Fruit fly (Drosophila melanogaster) whole organism, embryonic: Measurements from ENCODE around the gene Usp14.
A peak's percentile ranks its signal among the peaks of the same experiment; 100 is the strongest.

Experiments used
- Atf6 ChIP-seq: fragments of 200-800 bp; sonication (Bioruptor generic); IDR thresholded peaks from 2 replicates; pipeline ENCODE4 v1.3.6; 2022; ENCODE audit warnings: missing biosample characterization, missing genetic modification characterization
- Blimp-1 ChIP-seq: fragments of 200-800 bp; sonication (Bioruptor generic); optimal IDR thresholded peaks from 3 replicates; lab custom pipeline; 2018; ENCODE audit warnings: missing biosample characterization, missing genetic modification characterization, mild to moderate bottlenecking, moderate library complexity, missing genetic modification reagents
- CG10147 ChIP-seq: fragments of 200-800 bp; sonication (Bioruptor generic); optimal IDR thresholded peaks from 2 replicates; lab custom pipeline; 2019; ENCODE audit warnings: missing biosample characterization, mild to moderate bottlenecking, missing genetic modification characterization, moderate library complexity
- CG10959 ChIP-seq: fragments of 200-800 bp; sonication (Bioruptor generic); IDR thresholded peaks from 2 replicates; pipeline ENCODE4 v1.3.6; 2022; ENCODE audit warnings: missing biosample characterization, missing genetic modification characterization
- CG12236 ChIP-seq: fragments of 200-800 bp; sonication (Bioruptor generic); optimal IDR thresholded peaks from 2 replicates; lab custom pipeline; 2016; ENCODE audit warnings: missing biosample characterization, missing genetic modification characterization
- CG12659 ChIP-seq: fragments of 200-800 bp; sonication (Bioruptor generic); optimal IDR thresholded peaks from 3 replicates; lab custom pipeline; 2017; ENCODE audit warnings: mild to moderate bottlenecking, missing biosample characterization, missing genetic modification reagents, missing genetic modification characterization
- CG13287 ChIP-seq: fragments of 200-800 bp; sonication (Bioruptor generic); IDR thresholded peaks from 2 replicates; pipeline ENCODE4 v1.3.6; 2022; ENCODE audit warnings: missing biosample characterization, missing genetic modification characterization; ENCODE audit not compliant: partially characterized antibody
- CG13894 ChIP-seq: fragments of 200-800 bp; sonication (Bioruptor generic); optimal IDR thresholded peaks from 3 replicates; lab custom pipeline; 2018; ENCODE audit warnings: missing biosample characterization, mild to moderate bottlenecking, missing genetic modification characterization, moderate library complexity
- CG14014 ChIP-seq: fragments of 200-800 bp; sonication (Bioruptor generic); IDR thresholded peaks from 2 replicates; pipeline ENCODE4 v1.3.6; 2022; ENCODE audit warnings: missing biosample characterization, missing genetic modification characterization
- CG2116 ChIP-seq: fragments of 200-800 bp; sonication (Bioruptor generic); optimal IDR thresholded peaks from 3 replicates; lab custom pipeline; 2018; ENCODE audit warnings: missing biosample characterization, mild to moderate bottlenecking, missing genetic modification characterization
- CG2889 ChIP-seq: fragments of 200-800 bp; sonication (Bioruptor generic); IDR thresholded peaks from 3 replicates; pipeline ENCODE4 v1.3.6; 2022; ENCODE audit warnings: missing biosample characterization, missing genetic modification characterization
- CG3847 ChIP-seq: fragments of 200-800 bp; sonication (Bioruptor generic); IDR thresholded peaks from 2 replicates; pipeline ENCODE4 v1.3.6; 2022; ENCODE audit warnings: missing biosample characterization, missing genetic modification characterization
- CG5245 ChIP-seq: fragments of 200-800 bp; sonication (Bioruptor generic); optimal IDR thresholded peaks from 3 replicates; lab custom pipeline; 2016; ENCODE audit warnings: missing biosample characterization, missing genetic modification characterization
- CG5953 ChIP-seq: fragments of 200-800 bp; sonication (Bioruptor generic); IDR thresholded peaks from 2 replicates; pipeline ENCODE4 v1.3.6; 2022; ENCODE audit warnings: missing biosample characterization, missing genetic modification characterization
- CG8944 ChIP-seq: fragments of 200-800 bp; sonication (Bioruptor generic); optimal IDR thresholded peaks from 3 replicates; lab custom pipeline; 2016; ENCODE audit warnings: missing biosample characterization, missing genetic modification characterization
- D ChIP-seq, 2 experiments: fragments of 200-800 bp in 1 of 2; fragments of >200 bp in 1 of 2; sonication (Bioruptor generic) in 1 of 2; optimal IDR thresholded peaks; 2 replicates in 1 of 2; 3 replicates in 1 of 2; lab custom pipeline; 2017; ENCODE audit warnings: mild to moderate bottlenecking in 1 of 2, missing biosample characterization in 1 of 2, missing genetic modification characterization in 1 of 2, missing genetic modification reagents in 1 of 2
- Doc3 ChIP-seq: fragments of 200-800 bp; sonication (Bioruptor generic); IDR thresholded peaks from 3 replicates; pipeline ENCODE4 v1.3.6; 2022; ENCODE audit warnings: missing biosample characterization, missing genetic modification characterization; ENCODE audit not compliant: partially characterized antibody
- E2f2 ChIP-seq: fragments of 200-800 bp; sonication (Bioruptor generic); IDR thresholded peaks from 2 replicates; pipeline ENCODE4 v1.3.6; 2022; ENCODE audit warnings: missing biosample characterization, missing genetic modification characterization
- HmgD ChIP-seq: fragments of 200-800 bp; sonication (Bioruptor generic); optimal IDR thresholded peaks from 3 replicates; lab custom pipeline; 2016; ENCODE audit warnings: missing biosample characterization, missing genetic modification characterization
- Jarid2 ChIP-seq: fragments of 200-800 bp; sonication (Bioruptor generic); optimal IDR thresholded peaks from 3 replicates; lab custom pipeline; 2017; ENCODE audit warnings: mild to moderate bottlenecking, missing biosample characterization, missing genetic modification reagents, missing genetic modification characterization
- Mrtf ChIP-seq: fragments of 200-800 bp; sonication (Bioruptor generic); IDR thresholded peaks from 3 replicates; pipeline ENCODE4 v1.3.6; 2022; ENCODE audit warnings: missing biosample characterization, missing genetic modification characterization
- PHDP ChIP-seq: fragments of 200-800 bp; sonication (Bioruptor generic); optimal IDR thresholded peaks from 3 replicates; lab custom pipeline; 2018; ENCODE audit warnings: missing biosample characterization, mild to moderate bottlenecking, missing genetic modification characterization, moderate library complexity
- Pdp1 ChIP-seq, 2 experiments: fragments of 200-800 bp; sonication (Bioruptor generic); optimal IDR thresholded peaks; 3 replicates each; lab custom pipeline; 2016; ENCODE audit warnings: missing biosample characterization in 2 of 2, missing genetic modification characterization in 2 of 2, mild to moderate bottlenecking in 1 of 2, moderate library complexity in 1 of 2
- Poxn ChIP-seq: fragments of 200-800 bp; sonication (Bioruptor generic); IDR thresholded peaks from 2 replicates; pipeline ENCODE4 v1.3.6; 2022; ENCODE audit warnings: missing biosample characterization, missing genetic modification characterization
- Trl ChIP-seq, 3 experiments: fragments of >200 bp in 2 of 3; fragments of 200-800 bp in 1 of 3; sonication (Bioruptor generic) in 1 of 3; optimal IDR thresholded peaks; 2 replicates in 1 of 3; 3 replicates in 2 of 3; lab custom pipeline; 2016 to 2017; ENCODE audit warnings: missing biosample characterization in 1 of 3, missing genetic modification characterization in 1 of 3
- Xrp1 ChIP-seq: fragments of 200-800 bp; sonication (Bioruptor generic); IDR thresholded peaks from 2 replicates; pipeline ENCODE4 v1.3.6; 2022; ENCODE audit warnings: missing biosample characterization, missing genetic modification characterization
- az2 ChIP-seq: fragments of 200-800 bp; sonication (Bioruptor generic); optimal IDR thresholded peaks from 3 replicates; lab custom pipeline; 2016; ENCODE audit warnings: missing biosample characterization, missing genetic modification characterization
- dpn ChIP-seq, 2 experiments: fragments of 200-800 bp; sonication (Bioruptor generic); optimal IDR thresholded peaks; 3 replicates each; lab custom pipeline; 2016; ENCODE audit warnings: missing biosample characterization in 2 of 2, missing genetic modification characterization in 2 of 2
- en ChIP-seq: fragments of 200-800 bp; sonication (Bioruptor generic); optimal IDR thresholded peaks from 2 replicates; lab custom pipeline; 2016; ENCODE audit warnings: missing biosample characterization, missing genetic modification characterization
- grau ChIP-seq: fragments of 200-800 bp; optimal IDR thresholded peaks from 3 replicates; lab custom pipeline; 2019; ENCODE audit warnings: missing biosample characterization, mild to moderate bottlenecking, missing genetic modification characterization, moderate library complexity
- gsb ChIP-seq: fragments of 200-800 bp; sonication (Bioruptor generic); IDR thresholded peaks from 2 replicates; pipeline ENCODE4 v1.3.6; 2022; ENCODE audit warnings: missing biosample characterization, missing genetic modification characterization
- h ChIP-seq: fragments of >200 bp; optimal IDR thresholded peaks from 2 replicates; lab custom pipeline; 2017
- hbn ChIP-seq: fragments of 200-800 bp; sonication (Bioruptor generic); IDR thresholded peaks from 2 replicates; pipeline ENCODE4 v1.3.6; 2022; ENCODE audit warnings: missing biosample characterization, missing genetic modification characterization; ENCODE audit not compliant: partially characterized antibody
- jigr1 ChIP-seq: fragments of 200-800 bp; sonication (Bioruptor generic); IDR thresholded peaks from 3 replicates; pipeline ENCODE4 v1.3.6; 2022; ENCODE audit warnings: missing biosample characterization, missing genetic modification characterization
- jumu ChIP-seq: fragments of 200-800 bp; sonication (Bioruptor generic); optimal IDR thresholded peaks from 3 replicates; lab custom pipeline; 2016; ENCODE audit warnings: missing biosample characterization, missing genetic modification characterization
- klu ChIP-seq: fragments of 200-800 bp; sonication (Bioruptor generic); IDR thresholded peaks from 2 replicates; pipeline ENCODE4 v1.3.6; 2022; ENCODE audit warnings: missing biosample characterization, missing genetic modification characterization
- lilli ChIP-seq: fragments of 200-800 bp; sonication (Bioruptor generic); optimal IDR thresholded peaks from 3 replicates; lab custom pipeline; 2016; ENCODE audit warnings: missing biosample characterization, missing genetic modification characterization
- otp ChIP-seq: fragments of 200-800 bp; sonication (Bioruptor generic); IDR thresholded peaks from 3 replicates; pipeline ENCODE4, ENCODE4 v1.3.6; 2022; ENCODE audit warnings: missing biosample characterization, missing genetic modification characterization
- pnt ChIP-seq: fragments of 200-800 bp; sonication (Bioruptor generic); optimal IDR thresholded peaks from 3 replicates; lab custom pipeline; 2016; ENCODE audit warnings: missing biosample characterization, missing genetic modification characterization
- ranshi ChIP-seq: fragments of 200-800 bp; sonication (Bioruptor generic); IDR thresholded peaks from 2 replicates; pipeline ENCODE4 v1.3.6; 2022; ENCODE audit warnings: missing biosample characterization, missing genetic modification characterization
- sens-2 ChIP-seq: fragments of 200-800 bp; sonication (Bioruptor generic); IDR thresholded peaks from 2 replicates; pipeline ENCODE4 v1.3.6; 2022; ENCODE audit warnings: missing biosample characterization, missing genetic modification characterization
- sisA ChIP-seq: fragments of 200-800 bp; sonication (Bioruptor generic); IDR thresholded peaks from 2 replicates; pipeline ENCODE4 v1.3.6; 2022; ENCODE audit warnings: missing biosample characterization, missing genetic modification characterization
- sna ChIP-seq: fragments of 200-800 bp; sonication (Bioruptor generic); IDR thresholded peaks from 2 replicates; pipeline ENCODE4 v1.3.6; 2022; ENCODE audit warnings: missing biosample characterization, missing genetic modification characterization; ENCODE audit not compliant: partially characterized antibody
- so ChIP-seq: fragments of 200-800 bp; sonication (Bioruptor generic); IDR thresholded peaks from 3 replicates; pipeline ENCODE4 v1.3.6; 2022; ENCODE audit warnings: missing biosample characterization, missing genetic modification characterization
- sr ChIP-seq: fragments of 200-800 bp; sonication (Bioruptor generic); IDR thresholded peaks from 3 replicates; pipeline ENCODE4 v1.3.6; 2022; ENCODE audit warnings: missing biosample characterization, missing genetic modification characterization
- stwl ChIP-seq: fragments of 200-800 bp; sonication (Bioruptor generic); optimal IDR thresholded peaks from 3 replicates; lab custom pipeline; 2018; ENCODE audit warnings: missing biosample characterization, mild to moderate bottlenecking, missing genetic modification characterization, moderate library complexity
- tin ChIP-seq: fragments of 200-800 bp; sonication (Bioruptor generic); optimal IDR thresholded peaks from 3 replicates; lab custom pipeline; 2016; ENCODE audit warnings: missing biosample characterization, missing genetic modification characterization
- tio ChIP-seq: fragments of 200-800 bp; sonication (Bioruptor generic); optimal IDR thresholded peaks from 2 replicates; lab custom pipeline; 2017; ENCODE audit warnings: missing biosample characterization, missing genetic modification characterization, inconsistent platforms
- tx ChIP-seq: fragments of 200-800 bp; sonication (Bioruptor generic); optimal IDR thresholded peaks from 2 replicates; lab custom pipeline; 2016; ENCODE audit warnings: missing biosample characterization, missing genetic modification characterization
- unc-4 ChIP-seq: fragments of 200-800 bp; sonication (Bioruptor generic); IDR thresholded peaks from 2 replicates; pipeline ENCODE4 v1.3.6; 2022; ENCODE audit warnings: missing biosample characterization, missing genetic modification characterization; ENCODE audit not compliant: partially characterized antibody
- yki ChIP-seq: fragments of >200 bp; optimal IDR thresholded peaks from 3 replicates; lab custom pipeline; 2018

The Usp14 gene

DNA sequence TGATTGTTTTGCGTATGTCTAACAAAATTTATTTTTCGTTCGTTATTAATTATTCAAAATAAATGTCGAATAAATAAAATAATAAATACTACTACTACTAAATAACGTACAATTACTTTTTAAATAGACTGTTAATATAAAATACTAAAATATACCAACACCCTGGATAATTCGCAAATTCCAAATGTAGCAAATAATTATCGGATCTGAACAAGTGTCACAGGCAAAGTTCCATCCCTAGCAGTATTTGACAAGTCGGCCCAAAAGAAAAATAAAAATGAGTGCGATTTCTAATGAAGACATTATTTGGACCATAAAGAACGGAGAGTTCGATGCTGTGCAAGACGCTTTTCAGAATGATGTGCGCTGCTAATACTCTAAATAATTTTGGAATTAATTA lies 27.2 kb upstream of the Usp14 start, which contains the start of gene CG31715 (continued):
- TF ChIP-seq E2f2 (GFP tag; lab: Robert Waterston, UW) (peak; percentile 37; the same call in 1 of the 2 replicates), D (optimal IDR thresholded peaks at IDR 0.05; lab: Kevin White, UChicago) (no peak), D (GFP tag; optimal IDR thresholded peaks at IDR 0.05; lab: Kevin White, UChicago) (no peak), tio (GFP tag; lab: Kevin White, UChicago) (no peak), Atf6 (0 out of 2 replicates have a peak, but pooled peaks have one; percentile 19), HmgD (GFP tag; lab: Kevin White, UChicago) (no peak), CG5245 (GFP tag; lab: Kevin White, UChicago) (no peak), CG3847 (no peak), ranshi (GFP tag; lab: Robert Waterston, UW) (peak; percentile 53; the same call in 1 of the 2 replicates), klu (GFP tag; lab: Robert Waterston, UW) (no peak), Mrtf (GFP tag; lab: Robert Waterston, UW) (no peak), Xrp1 (GFP tag; lab: Robert Waterston, UW) (0 out of 2 replicates have a peak, but pooled peaks have one; percentile 22), CG10959 (no peak), Doc3 (GFP tag; lab: Robert Waterston, UW) (peak; percentile 38; the same call in 2 of the 3 replicates), Trl (optimal IDR thresholded peaks at IDR 0.05; lab: Kevin White, UChicago) (no peak), Trl (GFP tag; optimal IDR thresholded peaks at IDR 0.05; lab: Kevin White, UChicago) (no peak), unc-4 (peak; percentile 45; the same call in 1 of the 2 replicates), CG12659 (GFP tag; lab: Kevin White, UChicago) (peak; percentile 23), stwl (tag; lab: Kevin White, UChicago) (peak; percentile 56), CG8944 (GFP tag; lab: Kevin White, UChicago) (no peak), Pdp1 (GFP tag; optimal IDR thresholded peaks at IDR 0.05; lab: Kevin White, UChicago) (no peak), CG10147 (no peak), otp (GFP tag; lab: Robert Waterston, UW) (no peak), lilli (peak; percentile 24), CG13287 (GFP tag; lab: Robert Waterston, UW) (peak; percentile 63), tin (no peak), so (GFP tag; lab: Robert Waterston, UW) (no peak), tx (GFP tag; lab: Kevin White, UChicago) (no peak), CG2116 (GFP tag; lab: Kevin White, UChicago) (peak; percentile 39), yki (lab: Kevin White, UChicago) (no peak), az2 (GFP tag; lab: Kevin White, UChicago) (no peak), h (lab: Kevin White, UChicago) (no peak), sens-2 (GFP tag; lab: Robert Waterston, UW) (no peak), gsb (no peak), grau (tag; lab: Kevin White, UChicago) (peak; percentile 38), CG14014 (GFP tag; lab: Robert Waterston, UW) (no peak), jumu (GFP tag; lab: Kevin White, UChicago) (no peak), CG2889 (no peak), en (GFP tag; lab: Kevin White, UChicago) (no peak), Blimp-1 (GFP tag; lab: Kevin White, UChicago) (no peak), sr (no peak), jigr1 (GFP tag; lab: Robert Waterston, UW) (no peak), pnt (GFP tag; lab: Kevin White, UChicago) (no peak), Jarid2 (GFP tag; lab: Kevin White, UChicago) (no peak), hbn (GFP tag; lab: Robert Waterston, UW) (peak; percentile 42; the same call in 1 of the 2 replicates), PHDP (tag; lab: Kevin White, UChicago) (peak; percentile 39), sna (GFP tag; lab: Robert Waterston, UW) (no peak), CG13894 (peak; percentile 27), CG12236 (no peak), CG5953 (GFP tag; lab: Robert Waterston, UW) (no peak), dpn (GFP tag; optimal IDR thresholded peaks at IDR 0.05; lab: Kevin White, UChicago) (peak in 1 of 2 experiments; percentile 41), Poxn (GFP tag; lab: Robert Waterston, UW) (no peak), sisA (GFP tag; lab: Robert Waterston, UW) (no peak)
